Worm (Caenorhabditis elegans): ENCODE results near the gene clec-76.

ce11 chrIV:3960396-3960795, 4.7 kb upstream of the clec-76 start, which contains the start of gene clec-75:
- TF ChIP-seq nhr-28 (tag; optimal IDR thresholded peaks at IDR 0.05) (no peak), flh-1 (GFP tag; optimal IDR thresholded peaks at IDR 0.05) (no peak)

Data from whole organism, mixed stage, embryonic.